Fruit fly (Drosophila melanogaster) whole organism: ENCODE data around the gene CG17930.

ENCODE experiments used
- EcR ChIP-seq, 2 experiments: fragments of >200 bp; optimal IDR thresholded peaks; 2 replicates each; lab custom pipeline; 2017; ENCODE audit warnings: missing biosample characterization in 2 of 2, missing genetic modification characterization in 2 of 2, missing genetic modification reagents in 2 of 2
- pan ChIP-seq: fragments of >200 bp; optimal IDR thresholded peaks from 2 replicates; lab custom pipeline; 2017
- psq ChIP-seq: fragments of >200 bp; optimal IDR thresholded peaks from 2 replicates; lab custom pipeline; 2017
- usp ChIP-seq: fragments of >200 bp; optimal IDR thresholded peaks from 2 replicates; lab custom pipeline; 2017; ENCODE audit warnings: missing biosample characterization, missing genetic modification characterization, mixed read lengths

DNA sequence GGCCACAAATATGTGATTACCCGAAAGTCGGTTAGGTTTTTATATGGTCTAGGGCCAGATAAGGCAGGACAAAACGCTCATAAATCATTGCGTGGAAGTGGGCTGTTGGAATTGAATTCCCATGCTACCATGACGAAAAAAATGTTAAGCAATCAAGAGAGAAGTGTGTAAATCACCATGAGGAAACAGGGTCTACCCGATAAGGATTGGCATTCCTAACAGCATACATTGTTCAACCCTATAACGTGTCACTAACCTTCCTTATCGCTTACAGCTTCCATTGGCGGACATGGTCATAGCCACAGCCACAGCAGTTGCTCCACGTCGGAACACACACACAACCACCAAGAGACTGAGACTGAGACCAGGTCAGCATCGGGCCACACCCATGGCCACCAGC is 19.6 kb upstream of the CG17930 start:
- TF ChIP-seq usp (GFP tag; lab: Kevin White, UChicago) (no peak), pan (lab: Kevin White, UChicago) (no peak), EcR (GFP tag; optimal IDR thresholded peaks at IDR 0.05; lab: Kevin White, UChicago) (no peak), psq (lab: Kevin White, UChicago) (no peak)
